Fruit fly (Drosophila melanogaster) whole organism, embryonic: ENCODE results near the gene CG14958.

Experiments
- Ada2b ChIP-seq: fragments of 200-800 bp; sonication (Bioruptor generic); IDR thresholded peaks from 2 replicates; pipeline ENCODE4 v1.3.6; 2022; ENCODE audit warnings: missing biosample characterization, missing genetic modification characterization
- Aef1 ChIP-seq: fragments of 200-800 bp; sonication (Bioruptor generic); IDR thresholded peaks from 3 replicates; pipeline ENCODE4 v1.3.6; 2022; ENCODE audit warnings: missing biosample characterization, missing genetic modification characterization
- Antp ChIP-seq: fragments of 200-800 bp; sonication (Bioruptor generic); optimal IDR thresholded peaks from 3 replicates; lab custom pipeline; 2016; ENCODE audit warnings: missing biosample characterization, missing genetic modification characterization
- C15 ChIP-seq: fragments of 200-800 bp; sonication (Bioruptor generic); IDR thresholded peaks from 3 replicates; pipeline ENCODE4 v1.3.6; 2022; ENCODE audit warnings: missing biosample characterization, missing genetic modification characterization
- CG10565 ChIP-seq: fragments of 200-800 bp; sonication (Bioruptor generic); optimal IDR thresholded peaks from 3 replicates; lab custom pipeline; 2016; ENCODE audit warnings: missing biosample characterization, mild to moderate bottlenecking, missing genetic modification characterization
- CG11085 ChIP-seq: fragments of 200-800 bp; sonication (Bioruptor generic); IDR thresholded peaks from 2 replicates; pipeline ENCODE4 v1.3.6; 2022; ENCODE audit warnings: missing biosample characterization, missing genetic modification characterization
- CG11695 ChIP-seq: fragments of 200-800 bp; sonication (Bioruptor generic); IDR thresholded peaks from 3 replicates; pipeline ENCODE4 v1.3.6; 2022; ENCODE audit warnings: missing biosample characterization, missing genetic modification characterization
- CG11696 ChIP-seq: fragments of 200-800 bp; sonication (Bioruptor generic); IDR thresholded peaks from 2 replicates; pipeline ENCODE4 v1.3.6; 2022; ENCODE audit warnings: missing biosample characterization, missing genetic modification characterization
- CG12155 ChIP-seq: fragments of 200-800 bp; sonication (Bioruptor generic); optimal IDR thresholded peaks from 3 replicates; lab custom pipeline; 2016; ENCODE audit warnings: missing biosample characterization, missing genetic modification characterization
- CG13424 ChIP-seq: fragments of 200-800 bp; sonication (Bioruptor generic); optimal IDR thresholded peaks from 2 replicates; lab custom pipeline; 2019; ENCODE audit warnings: missing biosample characterization, mild to moderate bottlenecking, missing genetic modification characterization, moderate library complexity
- CG14050 ChIP-seq: fragments of 200-800 bp; sonication (Bioruptor generic); IDR thresholded peaks from 3 replicates; pipeline ENCODE4 v1.3.6; 2022; ENCODE audit warnings: missing biosample characterization, missing genetic modification characterization
- CG16863 ChIP-seq: fragments of 200-800 bp; sonication (Bioruptor generic); optimal IDR thresholded peaks from 3 replicates; lab custom pipeline; 2016; ENCODE audit warnings: missing biosample characterization, missing genetic modification characterization
- CG17612 ChIP-seq: fragments of 200-800 bp; sonication (Bioruptor generic); IDR thresholded peaks from 2 replicates; pipeline ENCODE4 v1.3.6; 2022; ENCODE audit warnings: missing biosample characterization, missing genetic modification characterization
- CG17912 ChIP-seq: fragments of 200-800 bp; sonication (Bioruptor generic); optimal IDR thresholded peaks from 2 replicates; lab custom pipeline; 2018; ENCODE audit warnings: missing biosample characterization, mild to moderate bottlenecking, missing genetic modification characterization
- CG18476 ChIP-seq: fragments of 200-800 bp; sonication (Bioruptor generic); optimal IDR thresholded peaks from 2 replicates; lab custom pipeline; 2016; ENCODE audit warnings: missing biosample characterization, mild to moderate bottlenecking, missing genetic modification characterization
- CG2202 ChIP-seq: fragments of 200-800 bp; sonication (Bioruptor generic); optimal IDR thresholded peaks from 2 replicates; lab custom pipeline; 2018; ENCODE audit warnings: missing biosample characterization, mild to moderate bottlenecking, missing genetic modification characterization
- CG30020 ChIP-seq: fragments of 200-800 bp; optimal IDR thresholded peaks from 2 replicates; lab custom pipeline; 2019; ENCODE audit warnings: missing biosample characterization, mild to moderate bottlenecking, missing genetic modification characterization, moderate library complexity
- CG34422 ChIP-seq: fragments of 200-800 bp; sonication (Bioruptor generic); IDR thresholded peaks from 3 replicates; pipeline ENCODE4 v1.3.6; 2022; ENCODE audit warnings: missing biosample characterization, missing genetic modification characterization
- CG4404 ChIP-seq: fragments of 200-800 bp; sonication (Bioruptor generic); IDR thresholded peaks from 2 replicates; pipeline ENCODE4 v1.3.6; 2022; ENCODE audit warnings: missing biosample characterization, missing genetic modification characterization
- CG7963 ChIP-seq: fragments of 200-800 bp; sonication (Bioruptor generic); IDR thresholded peaks from 3 replicates; pipeline ENCODE4 v1.3.6; 2022; ENCODE audit warnings: missing biosample characterization, missing genetic modification characterization; ENCODE audit not compliant: partially characterized antibody
- CG7987 ChIP-seq: fragments of 200-800 bp; sonication (Bioruptor generic); optimal IDR thresholded peaks from 2 replicates; lab custom pipeline; 2018; ENCODE audit warnings: missing biosample characterization, mild to moderate bottlenecking, missing genetic modification characterization, moderate library complexity
- CrebB ChIP-seq: fragments of 200-800 bp; sonication (Bioruptor generic); optimal IDR thresholded peaks from 3 replicates; lab custom pipeline; 2018; ENCODE audit warnings: missing biosample characterization, mild to moderate bottlenecking, missing genetic modification characterization
- D ChIP-seq, 2 experiments: fragments of 200-800 bp in 1 of 2; fragments of >200 bp in 1 of 2; sonication (Bioruptor generic) in 1 of 2; optimal IDR thresholded peaks; 2 replicates in 1 of 2; 3 replicates in 1 of 2; lab custom pipeline; 2017; ENCODE audit warnings: mild to moderate bottlenecking in 1 of 2, missing biosample characterization in 1 of 2, missing genetic modification characterization in 1 of 2, missing genetic modification reagents in 1 of 2
- D19A ChIP-seq: fragments of 200-800 bp; optimal IDR thresholded peaks from 3 replicates; lab custom pipeline; 2019; ENCODE audit warnings: missing biosample characterization, mild to moderate bottlenecking, missing genetic modification characterization, moderate library complexity
- Doc2 ChIP-seq: fragments of 200-800 bp; sonication (Bioruptor generic); IDR thresholded peaks from 2 replicates; pipeline ENCODE4 v1.3.6; 2022; ENCODE audit warnings: missing biosample characterization, missing genetic modification characterization
- Fer1 ChIP-seq: fragments of 200-800 bp; sonication (Bioruptor generic); optimal IDR thresholded peaks from 2 replicates; lab custom pipeline; 2017; ENCODE audit warnings: missing biosample characterization, mild to moderate bottlenecking, missing genetic modification characterization
- Lhr ChIP-seq: fragments of 200-800 bp; sonication (Bioruptor generic); optimal IDR thresholded peaks from 3 replicates; lab custom pipeline; 2017; ENCODE audit warnings: mild to moderate bottlenecking, missing biosample characterization, missing genetic modification reagents, missing genetic modification characterization
- Mad ChIP-seq: fragments of 200-800 bp; sonication (Bioruptor generic); optimal IDR thresholded peaks from 2 replicates; lab custom pipeline; 2016; ENCODE audit warnings: missing biosample characterization, missing genetic modification characterization
- NfI ChIP-seq: fragments of 200-800 bp; sonication (Bioruptor generic); optimal IDR thresholded peaks from 3 replicates; lab custom pipeline; 2018; ENCODE audit warnings: missing biosample characterization, mild to moderate bottlenecking, missing genetic modification characterization, moderate library complexity
- Spps ChIP-seq: fragments of 200-800 bp; sonication (Bioruptor generic); optimal IDR thresholded peaks from 2 replicates; lab custom pipeline; 2018; ENCODE audit warnings: missing biosample characterization, mild to moderate bottlenecking, missing genetic modification characterization
- az2 ChIP-seq: fragments of 200-800 bp; sonication (Bioruptor generic); optimal IDR thresholded peaks from 3 replicates; lab custom pipeline; 2016; ENCODE audit warnings: missing biosample characterization, missing genetic modification characterization
- bbx ChIP-seq: fragments of 200-800 bp; sonication (Bioruptor generic); IDR thresholded peaks from 2 replicates; pipeline ENCODE4 v1.3.6; 2022; ENCODE audit warnings: missing biosample characterization, missing genetic modification characterization; ENCODE audit not compliant: partially characterized antibody
- br ChIP-seq: fragments of >200 bp; optimal IDR thresholded peaks from 2 replicates; lab custom pipeline; 2017
- corto ChIP-seq: fragments of 200-800 bp; sonication (Bioruptor generic); optimal IDR thresholded peaks from 2 replicates; lab custom pipeline; 2016; ENCODE audit warnings: missing biosample characterization, mild to moderate bottlenecking, missing genetic modification characterization, moderate library complexity
- croc ChIP-seq: fragments of 200-800 bp; sonication (Bioruptor generic); conservative IDR thresholded peaks from 3 replicates; pipeline ENCODE4 v1.3.6; 2022; ENCODE audit warnings: missing biosample characterization, missing genetic modification characterization
- dan ChIP-seq: fragments of 200-800 bp; sonication (Bioruptor generic); IDR thresholded peaks from 2 replicates; pipeline ENCODE4 v1.3.6; 2022; ENCODE audit warnings: missing biosample characterization, missing genetic modification characterization
- dm ChIP-seq: fragments of 200-800 bp; sonication (Bioruptor generic); optimal IDR thresholded peaks from 3 replicates; lab custom pipeline; 2016; ENCODE audit warnings: missing biosample characterization, missing genetic modification characterization
- dmrt11E ChIP-seq: fragments of 200-800 bp; sonication (Bioruptor generic); optimal IDR thresholded peaks from 3 replicates; lab custom pipeline; 2018; ENCODE audit warnings: missing biosample characterization, mild to moderate bottlenecking, missing genetic modification characterization, moderate library complexity
- ewg ChIP-seq: fragments of 200-800 bp; sonication (Bioruptor generic); optimal IDR thresholded peaks from 3 replicates; lab custom pipeline; 2017; ENCODE audit warnings: mild to moderate bottlenecking, missing biosample characterization, missing genetic modification reagents, missing genetic modification characterization
- fru ChIP-seq: fragments of >200 bp; optimal IDR thresholded peaks from 2 replicates; lab custom pipeline; 2017
- gcm2 ChIP-seq: fragments of 200-800 bp; sonication (Bioruptor generic); optimal IDR thresholded peaks from 2 replicates; lab custom pipeline; 2016; ENCODE audit warnings: missing biosample characterization, missing genetic modification characterization
- pzg ChIP-seq: fragments of 200-800 bp; sonication (Bioruptor generic); optimal IDR thresholded peaks from 3 replicates; lab custom pipeline; 2018; ENCODE audit warnings: missing biosample characterization, mild to moderate bottlenecking, missing genetic modification characterization, moderate library complexity
- row ChIP-seq: fragments of 200-800 bp; sonication (Bioruptor generic); IDR thresholded peaks from 3 replicates; pipeline ENCODE4 v1.3.6; 2022; ENCODE audit warnings: missing biosample characterization, missing genetic modification characterization
- run ChIP-seq: fragments of 200-800 bp; sonication (Bioruptor generic); optimal IDR thresholded peaks from 3 replicates; lab custom pipeline; 2018; ENCODE audit warnings: missing biosample characterization, mild to moderate bottlenecking, missing genetic modification characterization
- sd ChIP-seq: fragments of 200-800 bp; sonication (Bioruptor generic); optimal IDR thresholded peaks from 3 replicates; lab custom pipeline; 2018; ENCODE audit warnings: missing biosample characterization, mild to moderate bottlenecking, missing genetic modification characterization, moderate library complexity
- so ChIP-seq: fragments of 200-800 bp; sonication (Bioruptor generic); IDR thresholded peaks from 3 replicates; pipeline ENCODE4 v1.3.6; 2022; ENCODE audit warnings: missing biosample characterization, missing genetic modification characterization
- stwl ChIP-seq: fragments of 200-800 bp; sonication (Bioruptor generic); optimal IDR thresholded peaks from 3 replicates; lab custom pipeline; 2018; ENCODE audit warnings: missing biosample characterization, mild to moderate bottlenecking, missing genetic modification characterization, moderate library complexity
- tna ChIP-seq: fragments of 200-800 bp; sonication (Bioruptor generic); IDR thresholded peaks from 2 replicates; pipeline ENCODE4 v1.3.6; 2022; ENCODE audit warnings: missing biosample characterization, missing genetic modification characterization; ENCODE audit not compliant: partially characterized antibody
- trh ChIP-seq: fragments of 200-800 bp; sonication (Bioruptor generic); optimal IDR thresholded peaks from 2 replicates; lab custom pipeline; 2016; ENCODE audit warnings: missing biosample characterization, missing genetic modification characterization
- usp ChIP-seq: fragments of >200 bp; optimal IDR thresholded peaks from 2 replicates; lab custom pipeline; 2017; ENCODE audit warnings: missing biosample characterization, missing genetic modification characterization
- zen2 ChIP-seq: fragments of 200-800 bp; sonication (Bioruptor generic); IDR thresholded peaks from 3 replicates; pipeline ENCODE4 v1.3.6; 2022; ENCODE audit warnings: missing biosample characterization, missing genetic modification characterization; ENCODE audit not compliant: partially characterized antibody

Gene CG14958

DNA sequence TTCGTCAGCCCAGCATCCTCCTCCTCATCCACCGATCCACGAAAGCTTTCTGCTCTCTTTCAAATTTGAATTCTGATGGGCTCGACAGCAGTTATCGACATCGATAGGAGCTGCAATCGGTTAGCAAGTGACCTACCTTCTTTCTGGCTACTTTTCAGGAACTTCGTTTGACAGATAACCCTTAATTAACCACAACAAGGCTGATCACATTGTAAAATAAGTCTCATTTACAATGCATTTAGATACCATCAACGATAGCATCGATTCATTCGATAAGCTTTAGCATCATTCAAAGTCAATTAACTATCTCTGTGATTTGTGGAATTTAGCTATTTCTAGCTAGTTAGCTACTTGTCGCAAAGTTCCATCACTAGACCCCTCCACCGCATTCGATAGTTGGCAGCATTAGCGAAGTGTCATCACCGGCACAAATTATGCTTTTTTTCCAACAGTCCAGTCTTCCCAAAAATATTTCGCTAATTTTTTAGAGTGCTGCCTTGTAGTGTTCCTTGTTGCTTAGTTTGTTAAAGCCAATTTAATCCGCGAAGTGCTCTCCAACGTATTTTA, 11.2 kb upstream of the CG14958 start, which contains the start of the genes MnM and Girdin (continued):
- TF ChIP-seq bbx (GFP tag; lab: Robert Waterston, UW): peak; percentile 63
- peak; percentile 91 for TF ChIP-seq D (optimal IDR thresholded peaks at IDR 0.05; lab: Kevin White, UChicago)
- no peak for TF ChIP-seq D (GFP tag; optimal IDR thresholded peaks at IDR 0.05; lab: Kevin White, UChicago)
- peak; percentile 43; the same call in 1 of the 2 replicates for TF ChIP-seq tna (GFP tag; lab: Robert Waterston, UW)
- TF ChIP-seq Antp (GFP tag; lab: Kevin White, UChicago): peak; percentile 82
- TF ChIP-seq stwl: peak; percentile 33
- TF ChIP-seq run: no peak
- TF ChIP-seq corto (GFP tag; lab: Kevin White, UChicago): no peak
- TF ChIP-seq dm (GFP tag; lab: Kevin White, UChicago): peak; percentile 77
- peak; percentile 63 for TF ChIP-seq CG16863
- no peak for TF ChIP-seq CG17912 (GFP tag; lab: Kevin White, UChicago)
- no peak for TF ChIP-seq CG34422 (GFP tag; lab: Robert Waterston, UW)
- no peak for TF ChIP-seq C15
- no peak for TF ChIP-seq CG11696 (GFP tag; lab: Robert Waterston, UW)
- peak; percentile 28; the same call in 1 of the 2 replicates for TF ChIP-seq CG4404
- TF ChIP-seq CrebB (tag; lab: Kevin White, UChicago): peak; percentile 12
- no peak for TF ChIP-seq CG10565 (GFP tag; lab: Kevin White, UChicago)
- TF ChIP-seq CG13424: peak; percentile 70
- peak; percentile 17 for TF ChIP-seq trh
- TF ChIP-seq CG18476: no peak
- peak; percentile 73 for TF ChIP-seq CG30020 (tag; lab: Kevin White, UChicago)
- no peak for TF ChIP-seq CG14050 (GFP tag; lab: Robert Waterston, UW)
- peak; percentile 53 for TF ChIP-seq NfI
- peak; percentile 67 for TF ChIP-seq Mad (GFP tag; lab: Kevin White, UChicago)
- TF ChIP-seq sd (tag; lab: Kevin White, UChicago): peak; percentile 91
- TF ChIP-seq CG7987: no peak
- no peak for TF ChIP-seq usp (GFP tag; lab: Kevin White, UChicago)
- TF ChIP-seq Aef1: 0 out of 3 replicates have a peak, but pooled peaks have one; percentile 21
- TF ChIP-seq CG11085 (GFP tag; lab: Robert Waterston, UW): no peak
- no peak for TF ChIP-seq Fer1 (GFP tag; lab: Kevin White, UChicago)
- TF ChIP-seq ewg: peak; percentile 10
- TF ChIP-seq Spps (tag; lab: Kevin White, UChicago): no peak
- TF ChIP-seq fru (lab: Kevin White, UChicago): no peak
- TF ChIP-seq D19A: no peak
- no peak; the same call in 1 of the 2 replicates for TF ChIP-seq Ada2b (GFP tag; lab: Robert Waterston, UW)
- no peak for TF ChIP-seq CG2202 (tag; lab: Kevin White, UChicago)
- no peak for TF ChIP-seq CG11695
- TF ChIP-seq Lhr (GFP tag; lab: Kevin White, UChicago): peak; percentile 72
- peak; percentile 56 for TF ChIP-seq az2 (GFP tag; lab: Kevin White, UChicago)
- 0 out of 3 replicates have a peak, but pooled peaks have one; percentile 43 for TF ChIP-seq CG7963
- no peak for TF ChIP-seq gcm2
- TF ChIP-seq br (lab: Kevin White, UChicago): no peak
- TF ChIP-seq zen2 (GFP tag; lab: Robert Waterston, UW): no peak; the same call in 2 of the 3 replicates
- no peak for TF ChIP-seq Doc2 (GFP tag; lab: Robert Waterston, UW)
- TF ChIP-seq dmrt11E (tag; lab: Kevin White, UChicago): peak; percentile 38
- TF ChIP-seq dan (GFP tag; lab: Robert Waterston, UW): no peak
- no peak for TF ChIP-seq croc (GFP tag; lab: Robert Waterston, UW)
- TF ChIP-seq CG12155 (GFP tag; lab: Kevin White, UChicago): peak; percentile 71
- TF ChIP-seq row: peak; percentile 92
- no peak for TF ChIP-seq so (GFP tag; lab: Robert Waterston, UW)
- TF ChIP-seq pzg (GFP tag; lab: Kevin White, UChicago): peak; percentile 82
- TF ChIP-seq CG17612: no peak
